Fruit fly (Drosophila melanogaster): ENCODE results near the gene CG32365.

Gene CG32365

dm6 chr3L:7854752-7855454 lies 13.9 kb upstream of the CG32365 start (continued):
- TF ChIP-seq CG7271 (tag; optimal IDR thresholded peaks at IDR 0.05) = peak; percentile 74
- TF ChIP-seq lbe (GFP tag; optimal IDR thresholded peaks at IDR 0.05) = peak; percentile 4
- peak; percentile 46 for TF ChIP-seq CG9437 (GFP tag; optimal IDR thresholded peaks at IDR 0.05)
- TF ChIP-seq Sry-β (GFP tag; optimal IDR thresholded peaks at IDR 0.05) = peak; percentile 51
- peak; percentile 65; the same call in 1 of the 2 replicates for TF ChIP-seq vvl (GFP tag; IDR thresholded peaks at IDR 0.05)
- peak; percentile 28 for TF ChIP-seq CG12391 (tag; optimal IDR thresholded peaks at IDR 0.05)

- TF ChIP-seq jigr1 (GFP tag; IDR thresholded peaks at IDR 0.05) (no peak), CG14710 (tag; optimal IDR thresholded peaks at IDR 0.05) (no peak), CG11398 (GFP tag; optimal IDR thresholded peaks at IDR 0.05) (no peak), Hey (tag; optimal IDR thresholded peaks at IDR 0.05) (no peak), otp (GFP tag; IDR thresholded peaks at IDR 0.05) (0 out of 3 replicates have a peak, but pooled peaks have one; percentile 27), CG11093 (GFP tag; IDR thresholded peaks at IDR 0.05) (no peak), CG11456 (GFP tag; IDR thresholded peaks at IDR 0.05) (peak; percentile 49; the same call in 1 of the 3 replicates), GATAe (GFP tag; conservative IDR thresholded peaks at IDR 0.05) (no peak), CG7963 (GFP tag; IDR thresholded peaks at IDR 0.05; ENCODE audit: partially characterized antibody) (no peak), YL-1 (GFP tag; optimal IDR thresholded peaks at IDR 0.05) (no peak), cg (GFP tag; optimal IDR thresholded peaks at IDR 0.05) (peak; percentile 51), Med (GFP tag) (no peak), Ets65A (GFP tag) (peak; percentile 56), Deaf1 (tag; optimal IDR thresholded peaks at IDR 0.05) (peak; percentile 2), chn (GFP tag; optimal IDR thresholded peaks at IDR 0.05) (no peak), CG3995 (GFP tag; optimal IDR thresholded peaks at IDR 0.05) (no peak), fd96Cb (tag; optimal IDR thresholded peaks at IDR 0.05) (no peak), peb (GFP tag; IDR thresholded peaks at IDR 0.05) (no peak), CG17385 (GFP tag; optimal IDR thresholded peaks at IDR 0.05) (no peak), Poxn (GFP tag; IDR thresholded peaks at IDR 0.05) (no peak), CG4617 (GFP tag; optimal IDR thresholded peaks at IDR 0.05; ENCODE audit: borderline replicate concordance) (no peak), chinmo (GFP tag; IDR thresholded peaks at IDR 0.05; ENCODE audit: partially characterized antibody) (peak; percentile 33; the same call in 1 of the 4 replicates), CG8944 (GFP tag; optimal IDR thresholded peaks at IDR 0.05) (no peak), CG31441 (GFP tag; IDR thresholded peaks at IDR 0.05) (no peak), Gsc (GFP tag; IDR thresholded peaks at IDR 0.05) (no peak), CG3163 (GFP tag; optimal IDR thresholded peaks at IDR 0.05) (no peak), CG14014 (GFP tag; IDR thresholded peaks at IDR 0.05) (no peak), pfk (GFP tag; optimal IDR thresholded peaks at IDR 0.05) (no peak), CG5953 (GFP tag; IDR thresholded peaks at IDR 0.05) (no peak), CHES-1-like (GFP tag; optimal IDR thresholded peaks at IDR 0.05) (no peak), Dek (tag; optimal IDR thresholded peaks at IDR 0.05) (no peak), NFAT (GFP tag; IDR thresholded peaks at IDR 0.05) (peak; percentile 40; the same call in 1 of the 2 replicates), CG12219 (GFP tag; optimal IDR thresholded peaks at IDR 0.05) (no peak), Trl (optimal IDR thresholded peaks at IDR 0.05) (peak in 1 of 2 experiments; percentile 60), Trl (GFP tag; optimal IDR thresholded peaks at IDR 0.05) (no peak), CG14441 (GFP tag; IDR thresholded peaks at IDR 0.05) (no peak), CG10147 (GFP tag; optimal IDR thresholded peaks at IDR 0.05) (no peak), Awh (GFP tag; IDR thresholded peaks at IDR 0.05) (0 out of 2 replicates have a peak, but pooled peaks have one; percentile 5), seq (GFP tag; IDR thresholded peaks at IDR 0.05) (no peak), pros (GFP tag; optimal IDR thresholded peaks at IDR 0.05) (no peak), Ets97D (GFP tag; optimal IDR thresholded peaks at IDR 0.05) (no peak), CG30431 (GFP tag; optimal IDR thresholded peaks at IDR 0.05) (no peak)
These were observed 13.4 kb upstream of the CG32365 start for dm6 chr3L:7855455-7855774.

Measured in whole organism, embryonic.